Worm (Caenorhabditis elegans): Measurements from ENCODE around the gene fbxa-14.

Gene fbxa-14

ce11 chrIII:1345694-1346093 is 21.3 kb upstream of the fbxa-14 start, which contains the start of gene Y82E9BL.6:
Gene Y82E9BL.6 (minus strand): TSS chrIII:1345794.
- no peak for TF ChIP-seq dpl-1 (GFP tag; optimal IDR thresholded peaks at IDR 0.05)
- TF ChIP-seq F26F4.8 (GFP tag; conservative IDR thresholded peaks at IDR 0.05) = no peak
- no peak for TF ChIP-seq rbr-2 (tag; optimal IDR thresholded peaks at IDR 0.05)

- no peak for TF ChIP-seq ceh-20 (GFP tag; IDR thresholded peaks at IDR 0.05)
- no peak for TF ChIP-seq ctbp-1 (GFP tag; IDR thresholded peaks at IDR 0.05)
- peak in 1 of 2 experiments; percentile 61 for TF ChIP-seq unc-62 (GFP tag; optimal IDR thresholded peaks at IDR 0.05 in 1 of 2)
- TF ChIP-seq unc-62 (tag; optimal IDR thresholded peaks at IDR 0.05) = no peak
Observed at ce11 chrIII:1342919-1343419, 18.6 kb upstream of the fbxa-14 start, which contains the start of gene fbxa-27. Gene fbxa-27 (plus strand): TSS chrIII:1342969.

ce11 chrIII:1342488-1342887 is 18.1 kb upstream of the fbxa-14 start, which contains the start of gene fbxa-26:
Gene fbxa-26 (minus strand): TSS chrIII:1342522.
- TF ChIP-seq nhr-77 (tag; optimal IDR thresholded peaks at IDR 0.05) (peak; percentile 23), lin-13 (GFP tag; optimal IDR thresholded peaks at IDR 0.05) (no peak), nhr-28 (tag; optimal IDR thresholded peaks at IDR 0.05) (peak; percentile 35), dve-1 (tag; optimal IDR thresholded peaks at IDR 0.05; ENCODE audit: insufficient read depth) (peak; percentile 44), nhr-102 (tag; optimal IDR thresholded peaks at IDR 0.05) (no peak), daf-16 (GFP tag; optimal IDR thresholded peaks at IDR 0.05) (no peak), daf-16 (tag; optimal IDR thresholded peaks at IDR 0.05) (peak; percentile 94), pqm-1 (tag; optimal IDR thresholded peaks at IDR 0.05) (peak; percentile 55), fkh-10 (GFP tag; optimal IDR thresholded peaks at IDR 0.05) (no peak), attf-4 (tag; optimal IDR thresholded peaks at IDR 0.05) (no peak), zfp-2 (tag; optimal IDR thresholded peaks at IDR 0.05) (no peak), F44E2.7 (GFP tag; IDR thresholded peaks at IDR 0.05) (no peak), ceh-28 (tag; optimal IDR thresholded peaks at IDR 0.05) (no peak), lin-15B (tag; optimal IDR thresholded peaks at IDR 0.05) (no peak)

- TF ChIP-seq ces-1 (GFP tag; optimal IDR thresholded peaks at IDR 0.05) (no peak), nhr-77 (tag; optimal IDR thresholded peaks at IDR 0.05) (no peak), ztf-7 (tag; optimal IDR thresholded peaks at IDR 0.05) (no peak), unc-130 (GFP tag; optimal IDR thresholded peaks at IDR 0.05) (no peak)
Observed at ce11 chrIII:1340240-1340639, 15.8 kb upstream of the fbxa-14 start, which contains the start of gene fbxa-5. Gene fbxa-5 (minus strand): TSS chrIII:1340340.

ce11 chrIII:1331894-1332293 is 7.5 kb upstream of the fbxa-14 start, which contains the start of gene Y82E9BL.19:
Gene Y82E9BL.19 (plus strand): TSS chrIII:1332016.
- TF ChIP-seq dmd-6 (GFP tag; IDR thresholded peaks at IDR 0.05) (peak; percentile 51), daf-16 (GFP tag; optimal IDR thresholded peaks at IDR 0.05) (no peak), daf-16 (tag; optimal IDR thresholded peaks at IDR 0.05) (peak; percentile 12), ZK337.2 (GFP tag; IDR thresholded peaks at IDR 0.05) (no peak), pqm-1 (tag; optimal IDR thresholded peaks at IDR 0.05) (peak; percentile 13), unc-62 (GFP tag; optimal IDR thresholded peaks at IDR 0.05 in 1 of 2) (peak in 1 of 2 experiments; percentile 34), unc-62 (tag; optimal IDR thresholded peaks at IDR 0.05) (no peak), T20F7.1 (GFP tag; optimal IDR thresholded peaks at IDR 0.05) (no peak), aha-1 (tag) (peak; percentile 27), aly-2 (tag; optimal IDR thresholded peaks at IDR 0.05) (no peak), nhr-11 (tag; optimal IDR thresholded peaks at IDR 0.05) (no peak), ceh-82 (tag; optimal IDR thresholded peaks at IDR 0.05) (no peak), hlh-11 (tag; optimal IDR thresholded peaks at IDR 0.05) (peak; percentile 60), unc-130 (GFP tag; optimal IDR thresholded peaks at IDR 0.05) (no peak)

- TF ChIP-seq aha-1 (tag) (peak; percentile 23), arid-1 (GFP tag; conservative IDR thresholded peaks at IDR 0.05) (no peak)
Observed at ce11 chrIII:1326490-1326889, 2.1 kb upstream of the fbxa-14 start, which contains the start of gene Y82E9BL.18. Gene Y82E9BL.18 (plus strand): TSS chrIII:1326790.
